Fruit fly (Drosophila melanogaster) whole organism, wandering third instar larva: ENCODE data around the gene fal.

Source experiments
- Abd-B ChIP-seq: fragments of >200 bp; optimal IDR thresholded peaks from 2 replicates; lab custom pipeline; 2017; ENCODE audit warnings: missing biosample characterization, missing genetic modification characterization
- CG9705 ChIP-seq: fragments of 200-800 bp; sonication (Bioruptor generic); optimal IDR thresholded peaks from 2 replicates; lab custom pipeline; 2018; ENCODE audit warnings: missing biosample characterization, mild to moderate bottlenecking, missing genetic modification characterization
- CrebA ChIP-seq: fragments of 200-800 bp; sonication (Bioruptor generic); optimal IDR thresholded peaks from 2 replicates; lab custom pipeline; 2016; ENCODE audit warnings: missing biosample characterization, mild to moderate bottlenecking, missing genetic modification characterization, borderline replicate concordance
- Dif ChIP-seq: fragments of 200-275, 200-300 bp; sonication (Bioruptor generic); optimal IDR thresholded peaks from 2 replicates; lab custom pipeline; 2018; ENCODE audit warnings: missing biosample characterization, missing genetic modification characterization; ENCODE audit not compliant: partially characterized antibody
- GATAd ChIP-seq: sonication (Bioruptor generic); optimal IDR thresholded peaks from 2 replicates; lab custom pipeline; 2016; ENCODE audit warnings: missing biosample characterization, missing genetic modification characterization
- Myc ChIP-seq: fragments of >200 bp; optimal IDR thresholded peaks from 2 replicates; lab custom pipeline; 2017
- N ChIP-seq: fragments of >200 bp; optimal IDR thresholded peaks from 2 replicates; lab custom pipeline; 2018; ENCODE audit warnings: missing biosample characterization, missing external identifiers, missing genetic modification characterization
- OdsH ChIP-seq: fragments of 200-800 bp; sonication (Bioruptor generic); optimal IDR thresholded peaks from 2 replicates; lab custom pipeline; 2016; ENCODE audit warnings: missing biosample characterization, mild to moderate bottlenecking, missing genetic modification characterization
- br ChIP-seq: fragments of 200-800 bp; sonication (Bioruptor generic); optimal IDR thresholded peaks from 2 replicates; lab custom pipeline; 2016; ENCODE audit warnings: missing biosample characterization, missing genetic modification characterization
- h ChIP-seq: fragments of 200-800 bp; sonication (Bioruptor generic); optimal IDR thresholded peaks from 3 replicates; lab custom pipeline; 2016; ENCODE audit warnings: missing biosample characterization, mild to moderate bottlenecking, missing genetic modification characterization
- psq ChIP-seq: fragments of 200-800 bp; sonication (Bioruptor generic); optimal IDR thresholded peaks from 3 replicates; lab custom pipeline; 2017; ENCODE audit warnings: missing biosample characterization, mild to moderate bottlenecking, missing genetic modification characterization, moderate library complexity
- tai ChIP-seq: sonication (Bioruptor generic); optimal IDR thresholded peaks from 2 replicates; lab custom pipeline; 2016; ENCODE audit warnings: missing biosample characterization, missing genetic modification characterization

DNA sequence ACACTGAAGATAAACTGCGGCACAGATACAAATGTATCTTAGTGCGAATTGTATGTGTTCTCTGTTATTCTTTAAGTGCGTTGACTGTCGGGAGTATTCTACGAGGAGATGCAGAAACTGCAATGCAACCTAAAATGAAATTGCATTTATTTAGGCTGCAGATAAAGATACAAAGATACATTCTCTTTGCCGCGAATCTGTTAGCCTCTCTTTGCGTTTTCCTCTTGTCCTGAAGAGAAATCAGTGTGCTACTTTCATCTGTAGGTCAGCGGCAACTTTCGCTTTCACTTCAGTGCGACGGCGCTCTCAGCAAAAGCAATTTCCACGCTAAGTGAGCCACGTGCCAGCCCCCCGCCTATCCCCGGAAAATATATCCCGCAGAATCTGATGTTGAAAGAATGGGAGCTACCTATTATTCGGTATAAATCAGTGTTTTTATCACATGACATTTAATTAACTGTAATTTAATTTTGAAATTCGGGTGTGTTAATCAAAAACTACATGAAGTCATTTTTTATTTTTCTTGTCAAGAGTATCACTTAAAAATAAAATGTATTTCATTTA lies 1.1 kb upstream of the fal start:
- TF ChIP-seq br (GFP tag; lab: Kevin White, UChicago) (no peak), h (GFP tag; lab: Kevin White, UChicago) (no peak), GATAd (GFP tag; lab: Kevin White, UChicago) (no peak), Abd-B (GFP tag; lab: Kevin White, UChicago) (no peak), psq (GFP tag; lab: Kevin White, UChicago) (no peak), CG9705 (GFP tag; lab: Kevin White, UChicago) (no peak), N (GFP tag; lab: Kevin White, UChicago) (no peak), OdsH (GFP tag; lab: Kevin White, UChicago) (no peak), CrebA (GFP tag; lab: Kevin White, UChicago) (no peak), tai (GFP tag; lab: Kevin White, UChicago) (no peak), Myc (no peak), Dif (GFP tag; lab: Kevin White, UChicago) (no peak)
